Fruit fly (Drosophila melanogaster) whole organism, embryonic: ENCODE results near the gene CG17801.

Experiments
- ATbp ChIP-seq: fragments of 200-800 bp; sonication (Bioruptor generic); optimal IDR thresholded peaks from 2 replicates; lab custom pipeline; 2017; ENCODE audit warnings: missing biosample characterization, mild to moderate bottlenecking, missing genetic modification characterization, missing genetic modification reagents
- Blimp-1 ChIP-seq: fragments of 200-800 bp; sonication (Bioruptor generic); optimal IDR thresholded peaks from 3 replicates; lab custom pipeline; 2018; ENCODE audit warnings: missing biosample characterization, missing genetic modification characterization, mild to moderate bottlenecking, moderate library complexity, missing genetic modification reagents
- BtbVII ChIP-seq: fragments of 200-800 bp; sonication (Bioruptor generic); optimal IDR thresholded peaks from 3 replicates; lab custom pipeline; 2017; ENCODE audit warnings: missing biosample characterization, mild to moderate bottlenecking, missing genetic modification characterization
- CG10209 ChIP-seq: fragments of 200-800 bp; sonication (Bioruptor generic); optimal IDR thresholded peaks from 3 replicates; lab custom pipeline; 2017; ENCODE audit warnings: missing biosample characterization, mild to moderate bottlenecking, missing genetic modification characterization, missing genetic modification reagents
- CG11093 ChIP-seq: fragments of 200-800 bp; sonication (Bioruptor generic); IDR thresholded peaks from 3 replicates; pipeline ENCODE4 v1.3.6; 2022; ENCODE audit warnings: missing biosample characterization, missing genetic modification characterization
- CG12219 ChIP-seq: fragments of 200-800 bp; sonication (Bioruptor generic); optimal IDR thresholded peaks from 3 replicates; lab custom pipeline; 2018; ENCODE audit warnings: missing biosample characterization, mild to moderate bottlenecking, missing genetic modification characterization
- CG12236 ChIP-seq: fragments of 200-800 bp; sonication (Bioruptor generic); optimal IDR thresholded peaks from 2 replicates; lab custom pipeline; 2016; ENCODE audit warnings: missing biosample characterization, missing genetic modification characterization
- CG12391 ChIP-seq: fragments of 200-800 bp; sonication (Bioruptor generic); optimal IDR thresholded peaks from 3 replicates; lab custom pipeline; 2018; ENCODE audit warnings: missing biosample characterization, mild to moderate bottlenecking, missing genetic modification characterization, moderate library complexity
- CG13424 ChIP-seq: fragments of 200-800 bp; sonication (Bioruptor generic); optimal IDR thresholded peaks from 2 replicates; lab custom pipeline; 2019; ENCODE audit warnings: missing biosample characterization, mild to moderate bottlenecking, missing genetic modification characterization, moderate library complexity
- CG13775 ChIP-seq: fragments of 200-800 bp; sonication (Bioruptor generic); optimal IDR thresholded peaks from 3 replicates; lab custom pipeline; 2017; ENCODE audit warnings: missing biosample characterization, mild to moderate bottlenecking, missing genetic modification characterization
- CG17361 ChIP-seq: fragments of 200-800 bp; sonication (Bioruptor generic); IDR thresholded peaks from 3 replicates; pipeline ENCODE4 v1.3.6; 2022; ENCODE audit warnings: missing biosample characterization, missing genetic modification characterization
- CG17385 ChIP-seq: fragments of 200-800 bp; sonication (Bioruptor generic); optimal IDR thresholded peaks from 3 replicates; lab custom pipeline; 2018; ENCODE audit warnings: missing biosample characterization, mild to moderate bottlenecking, missing genetic modification characterization
- CG1792 ChIP-seq: fragments of 200-800 bp; sonication (Bioruptor generic); optimal IDR thresholded peaks from 2 replicates; lab custom pipeline; 2016; ENCODE audit warnings: missing biosample characterization, missing genetic modification characterization
- CG18262 ChIP-seq: fragments of 200-800 bp; optimal IDR thresholded peaks from 3 replicates; lab custom pipeline; 2019; ENCODE audit warnings: missing biosample characterization, mild to moderate bottlenecking, missing genetic modification characterization, moderate library complexity
- CG18599 ChIP-seq: fragments of 200-800 bp; sonication (Bioruptor generic); optimal IDR thresholded peaks from 3 replicates; lab custom pipeline; 2017; ENCODE audit warnings: missing biosample characterization, missing genetic modification characterization, mild to moderate bottlenecking, moderate library complexity, missing genetic modification reagents
- CG2120 ChIP-seq: fragments of 200-800 bp; sonication (Bioruptor generic); optimal IDR thresholded peaks from 3 replicates; lab custom pipeline; 2016; ENCODE audit warnings: missing biosample characterization, missing genetic modification characterization
- CG2678 ChIP-seq: fragments of 200-800 bp; sonication (Bioruptor generic); optimal IDR thresholded peaks from 3 replicates; lab custom pipeline; 2019; ENCODE audit warnings: missing biosample characterization, mild to moderate bottlenecking, missing genetic modification characterization, moderate library complexity
- CG2712 ChIP-seq: fragments of 200-800 bp; optimal IDR thresholded peaks from 3 replicates; lab custom pipeline; 2019; ENCODE audit warnings: missing biosample characterization, mild to moderate bottlenecking, missing genetic modification characterization, moderate library complexity
- CG30403 ChIP-seq: fragments of 200-800 bp; sonication (Bioruptor generic); optimal IDR thresholded peaks from 3 replicates; lab custom pipeline; 2016; ENCODE audit warnings: missing biosample characterization, missing genetic modification characterization
- CG31441 ChIP-seq: fragments of 200-800 bp; sonication (Bioruptor generic); IDR thresholded peaks from 2 replicates; pipeline ENCODE4 v1.3.6; 2022; ENCODE audit warnings: missing biosample characterization, missing genetic modification characterization
- CG4820 ChIP-seq: fragments of 200-800 bp; sonication (Bioruptor generic); optimal IDR thresholded peaks from 3 replicates; lab custom pipeline; 2016; ENCODE audit warnings: missing biosample characterization, missing genetic modification characterization
- CG6683 ChIP-seq: fragments of 200-800 bp; sonication (Bioruptor generic); optimal IDR thresholded peaks from 2 replicates; lab custom pipeline; 2017; ENCODE audit warnings: missing biosample characterization, mild to moderate bottlenecking, missing genetic modification characterization, missing genetic modification reagents
- CG6689 ChIP-seq: fragments of 200-800 bp; sonication (Bioruptor generic); IDR thresholded peaks from 2 replicates; pipeline ENCODE4 v1.3.6; 2022; ENCODE audit warnings: missing biosample characterization, missing genetic modification characterization
- CG7556 ChIP-seq: fragments of 200-800 bp; sonication (Bioruptor generic); optimal IDR thresholded peaks from 2 replicates; lab custom pipeline; 2017; ENCODE audit warnings: missing biosample characterization, mild to moderate bottlenecking, missing genetic modification characterization
- CG7839 ChIP-seq: fragments of 200-800 bp; sonication (Bioruptor generic); optimal IDR thresholded peaks from 3 replicates; lab custom pipeline; 2018; ENCODE audit warnings: missing biosample characterization, mild to moderate bottlenecking, missing genetic modification characterization, moderate library complexity
- CG8388 ChIP-seq: fragments of 200-800 bp; sonication (Bioruptor generic); optimal IDR thresholded peaks from 2 replicates; lab custom pipeline; 2019; ENCODE audit warnings: missing biosample characterization, mild to moderate bottlenecking, missing genetic modification characterization, moderate library complexity
- E2f2 ChIP-seq: fragments of 200-800 bp; sonication (Bioruptor generic); IDR thresholded peaks from 2 replicates; pipeline ENCODE4 v1.3.6; 2022; ENCODE audit warnings: missing biosample characterization, missing genetic modification characterization
- Fer3 ChIP-seq: fragments of 200-800 bp; sonication (Bioruptor generic); optimal IDR thresholded peaks from 2 replicates; lab custom pipeline; 2018; ENCODE audit warnings: missing biosample characterization, mild to moderate bottlenecking, missing genetic modification characterization, moderate library complexity
- Hr51 ChIP-seq, 2 experiments: fragments of 200-800 bp; sonication (Bioruptor generic); optimal IDR thresholded peaks; 2 replicates in 1 of 2; 3 replicates in 1 of 2; lab custom pipeline; 2016 to 2018; ENCODE audit warnings: missing biosample characterization in 2 of 2, missing genetic modification characterization in 2 of 2, mild to moderate bottlenecking in 1 of 2, moderate library complexity in 1 of 2
- Meics ChIP-seq: fragments of 200-800 bp; sonication (Bioruptor generic); optimal IDR thresholded peaks from 2 replicates; lab custom pipeline; 2017; ENCODE audit warnings: missing biosample characterization, mild to moderate bottlenecking, missing genetic modification characterization
- Oli ChIP-seq: fragments of 200-800 bp; sonication (Bioruptor generic); optimal IDR thresholded peaks from 2 replicates; lab custom pipeline; 2018; ENCODE audit warnings: missing biosample characterization, mild to moderate bottlenecking, missing genetic modification characterization, moderate library complexity
- Sox102F ChIP-seq: fragments of 200-800 bp; sonication (Bioruptor generic); optimal IDR thresholded peaks from 2 replicates; lab custom pipeline; 2018; ENCODE audit warnings: missing biosample characterization, mild to moderate bottlenecking, missing genetic modification characterization, moderate library complexity
- bab2 ChIP-seq: fragments of 200-800 bp; sonication (Bioruptor generic); optimal IDR thresholded peaks from 2 replicates; lab custom pipeline; 2016; ENCODE audit warnings: missing biosample characterization, missing genetic modification characterization
- bsh ChIP-seq, 2 experiments: fragments of 200-800 bp; sonication (Bioruptor generic); optimal IDR thresholded peaks; 2 replicates each; lab custom pipeline; 2017 to 2018; ENCODE audit warnings: mild to moderate bottlenecking in 2 of 2, missing biosample characterization in 2 of 2, missing genetic modification characterization in 2 of 2, moderate library complexity in 1 of 2
- dpn ChIP-seq, 2 experiments: fragments of 200-800 bp; sonication (Bioruptor generic); optimal IDR thresholded peaks; 3 replicates each; lab custom pipeline; 2016; ENCODE audit warnings: missing biosample characterization in 2 of 2, missing genetic modification characterization in 2 of 2
- dysf ChIP-seq: fragments of 200-800 bp; sonication (Bioruptor generic); IDR thresholded peaks from 3 replicates; pipeline ENCODE4 v1.3.6; 2022; ENCODE audit warnings: missing biosample characterization, missing genetic modification characterization
- gcm2 ChIP-seq: fragments of 200-800 bp; sonication (Bioruptor generic); optimal IDR thresholded peaks from 2 replicates; lab custom pipeline; 2016; ENCODE audit warnings: missing biosample characterization, missing genetic modification characterization
- gem ChIP-seq: fragments of 200-800 bp; sonication (Bioruptor generic); optimal IDR thresholded peaks from 2 replicates; lab custom pipeline; 2019; ENCODE audit warnings: missing biosample characterization, mild to moderate bottlenecking, missing genetic modification characterization, moderate library complexity
- ham ChIP-seq: fragments of 200-800 bp; sonication (Bioruptor generic); IDR thresholded peaks from 2 replicates; pipeline ENCODE4 v1.3.6; 2022; ENCODE audit warnings: missing biosample characterization, missing genetic modification characterization
- mam ChIP-seq: fragments of 200-800 bp; sonication (Bioruptor generic); optimal IDR thresholded peaks from 3 replicates; lab custom pipeline; 2016; ENCODE audit warnings: missing biosample characterization, missing genetic modification characterization
- nmo ChIP-seq: fragments of 200-800 bp; sonication (Bioruptor generic); optimal IDR thresholded peaks from 2 replicates; lab custom pipeline; 2018; ENCODE audit warnings: missing biosample characterization, mild to moderate bottlenecking, missing genetic modification characterization, moderate library complexity
- pho ChIP-seq: fragments of 200-800 bp; sonication (Bioruptor generic); optimal IDR thresholded peaks from 2 replicates; lab custom pipeline; 2016; ENCODE audit warnings: missing biosample characterization, missing genetic modification characterization
- phol ChIP-seq: fragments of 200-800 bp; sonication (Bioruptor generic); optimal IDR thresholded peaks from 3 replicates; lab custom pipeline; 2018; ENCODE audit warnings: missing biosample characterization, mild to moderate bottlenecking, missing genetic modification characterization, moderate library complexity
- slou ChIP-seq: fragments of 200-800 bp; sonication (Bioruptor generic); optimal IDR thresholded peaks from 3 replicates; lab custom pipeline; 2016; ENCODE audit warnings: missing biosample characterization, missing genetic modification characterization
- ssp ChIP-seq: fragments of 200-800 bp; sonication (Bioruptor generic); IDR thresholded peaks from 2 replicates; pipeline ENCODE4 v1.3.6; 2022; ENCODE audit warnings: missing biosample characterization, missing genetic modification characterization
- tgo ChIP-seq: fragments of 200-800 bp; sonication (Bioruptor generic); IDR thresholded peaks from 3 replicates; pipeline ENCODE4 v1.3.6; 2022; ENCODE audit warnings: missing biosample characterization, missing genetic modification characterization
- unpg ChIP-seq: fragments of 200-800 bp; sonication (Bioruptor generic); optimal IDR thresholded peaks from 3 replicates; lab custom pipeline; 2018; ENCODE audit warnings: missing biosample characterization, mild to moderate bottlenecking, missing genetic modification characterization, moderate library complexity
- vvl ChIP-seq: fragments of 200-800 bp; sonication (Bioruptor generic); IDR thresholded peaks from 2 replicates; pipeline ENCODE4 v1.3.6; 2022; ENCODE audit warnings: missing biosample characterization, missing genetic modification characterization
- wek ChIP-seq: fragments of 200-800 bp; sonication (Bioruptor generic); optimal IDR thresholded peaks from 3 replicates; lab custom pipeline; 2018; ENCODE audit warnings: missing biosample characterization, mild to moderate bottlenecking, missing genetic modification characterization, moderate library complexity

Gene CG17801

dm6 chr3R:17849178-17849577 is 42.3 kb upstream of the CG17801 start (continued):
- TF ChIP-seq ATbp (GFP tag; lab: Kevin White, UChicago) (no peak), CG6683 (no peak), CG1792 (GFP tag; lab: Kevin White, UChicago) (no peak), dpn (GFP tag; optimal IDR thresholded peaks at IDR 0.05; lab: Kevin White, UChicago) (peak in 1 of 2 experiments; percentile 2), nmo (GFP tag; lab: Kevin White, UChicago) (peak; percentile 14), Sox102F (GFP tag; lab: Kevin White, UChicago) (peak; percentile 38), dysf (GFP tag; lab: Robert Waterston, UW) (no peak), CG2120 (GFP tag; lab: Kevin White, UChicago) (peak; percentile 46), CG8388 (GFP tag; lab: Kevin White, UChicago) (peak; percentile 21), Fer3 (tag; lab: Kevin White, UChicago) (peak; percentile 20), ssp (GFP tag; lab: Robert Waterston, UW) (0 out of 2 replicates have a peak, but pooled peaks have one; percentile 17), bab2 (GFP tag; lab: Kevin White, UChicago) (peak; percentile 9), CG18599 (GFP tag; lab: Kevin White, UChicago) (peak; percentile 43), CG6689 (GFP tag; lab: Robert Waterston, UW) (peak; percentile 30; the same call in 1 of the 2 replicates), phol (tag; lab: Kevin White, UChicago) (peak; percentile 27), tgo (GFP tag; lab: Robert Waterston, UW) (peak; percentile 26; the same call in 1 of the 3 replicates), CG2712 (tag; lab: Kevin White, UChicago) (peak; percentile 26), CG7839 (tag; lab: Kevin White, UChicago) (peak; percentile 43), CG11093 (0 out of 3 replicates have a peak, but pooled peaks have one; percentile 15), bsh (GFP tag; optimal IDR thresholded peaks at IDR 0.05; lab: Kevin White, UChicago) (peak in 1 of 2 experiments; percentile 40), CG18262 (tag; lab: Kevin White, UChicago) (peak; percentile 22), unpg (peak; percentile 34), gcm2 (no peak), CG13775 (GFP tag; lab: Kevin White, UChicago) (no peak), ham (GFP tag; lab: Robert Waterston, UW) (no peak), BtbVII (peak; percentile 7), mam (peak; percentile 9), pho (GFP tag; lab: Kevin White, UChicago) (no peak), CG17385 (GFP tag; lab: Kevin White, UChicago) (peak; percentile 3), CG4820 (peak; percentile 4), Meics (GFP tag; lab: Kevin White, UChicago) (peak; percentile 44), E2f2 (0 out of 2 replicates have a peak, but pooled peaks have one; percentile 16), CG13424 (tag; lab: Kevin White, UChicago) (peak; percentile 32), gem (tag; lab: Kevin White, UChicago) (peak; percentile 64), vvl (GFP tag; lab: Robert Waterston, UW) (no peak), CG12236 (GFP tag; lab: Kevin White, UChicago) (no peak), CG12219 (GFP tag; lab: Kevin White, UChicago) (peak; percentile 7), CG12391 (tag; lab: Kevin White, UChicago) (peak; percentile 11), CG31441 (GFP tag; lab: Robert Waterston, UW) (peak; percentile 29; the same call in 1 of the 2 replicates), slou (GFP tag; lab: Kevin White, UChicago) (no peak), CG2678 (tag; lab: Kevin White, UChicago) (peak; percentile 59), Blimp-1 (GFP tag; lab: Kevin White, UChicago) (peak; percentile 7), Oli (tag; lab: Kevin White, UChicago) (peak; percentile 32), Hr51 (GFP tag; optimal IDR thresholded peaks at IDR 0.05; lab: Kevin White, UChicago) (peak in 1 of 2 experiments; percentile 42), CG30403 (GFP tag; lab: Kevin White, UChicago) (peak; percentile 28), CG17361 (GFP tag; lab: Robert Waterston, UW) (0 out of 3 replicates have a peak, but pooled peaks have one; percentile 21), wek (GFP tag; lab: Kevin White, UChicago) (no peak), CG10209 (GFP tag; lab: Kevin White, UChicago) (peak; percentile 2), CG7556 (peak; percentile 54)
